Fruit fly (Drosophila melanogaster): ENCODE results near the gene Vsp37A.

DNA sequence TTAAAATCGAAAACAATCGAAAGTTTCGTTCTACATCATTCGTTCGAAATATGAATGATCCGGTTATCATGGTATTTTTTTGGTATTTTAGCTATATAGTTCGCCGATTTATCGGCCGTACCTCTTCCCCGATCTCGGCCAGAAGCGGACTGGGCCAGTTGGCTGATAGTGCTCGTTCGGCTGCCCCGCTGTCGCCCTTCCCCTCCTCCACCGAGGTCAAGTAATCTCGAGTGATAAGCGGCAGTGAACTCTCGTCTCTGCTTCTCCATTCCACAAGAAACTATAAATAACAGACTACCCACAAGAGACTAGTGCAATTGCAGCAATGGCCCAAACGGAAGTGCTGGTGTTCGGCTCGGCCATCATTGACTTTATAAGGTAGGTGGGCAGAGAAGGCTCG, 2.0 kb downstream of the Vsp37A start, which contains the start of gene CG13369:
- TF ChIP-seq insv (optimal IDR thresholded peaks at IDR 0.05) (no peak), ttk (optimal IDR thresholded peaks at IDR 0.05) (no peak), Sin3A (optimal IDR thresholded peaks at IDR 0.05) (no peak)

All from Kc167 (cell line).